Worm (Caenorhabditis elegans): ENCODE data around the gene lron-4.
A peak's percentile ranks its signal among the peaks of the same experiment; 100 is the strongest.

lron-4 gene

DNA sequence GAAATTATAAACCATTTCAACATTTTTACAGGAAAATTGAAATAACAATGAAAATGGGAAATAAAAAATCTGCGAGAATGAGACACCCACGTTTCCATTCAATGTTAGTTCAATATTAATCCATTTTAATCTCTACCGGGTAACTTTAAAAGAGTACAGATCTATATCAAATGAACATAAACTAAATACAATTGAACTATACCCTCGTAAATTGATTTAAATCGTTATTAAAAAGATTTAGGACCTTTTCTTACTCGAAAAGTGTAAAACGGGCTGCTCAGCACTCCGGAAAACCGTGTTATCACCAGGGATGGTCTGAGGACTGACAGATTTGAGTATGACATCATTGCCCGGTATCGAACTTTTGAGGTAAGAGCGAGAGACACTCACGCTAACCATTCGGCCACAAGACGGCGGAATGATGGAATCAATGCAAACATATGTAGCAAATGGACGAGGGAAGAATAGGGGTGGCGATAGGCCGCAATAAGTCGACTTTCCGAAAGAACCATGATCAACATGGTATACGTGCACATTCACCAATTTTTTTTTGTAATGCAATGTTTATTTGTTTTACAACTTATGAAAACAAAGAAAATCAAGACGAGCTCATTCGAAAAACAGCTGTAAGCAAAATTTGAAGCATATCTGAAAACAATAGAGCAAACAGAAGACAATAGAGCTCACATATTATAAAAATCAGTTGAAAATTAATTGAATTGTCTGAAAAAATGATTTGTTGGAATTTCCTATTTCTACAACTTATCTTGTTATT is 4.9 kb downstream of the lron-4 start, which contains the start of the genes chst-1 and C41C4.9 (continued):
- TF ChIP-seq gmeb-1 (tag; optimal IDR thresholded peaks at IDR 0.05) (peak; percentile 60), elt-3 (tag; optimal IDR thresholded peaks at IDR 0.05) (no peak), nhr-10 (tag; optimal IDR thresholded peaks at IDR 0.05) (no peak), unc-39 (tag; optimal IDR thresholded peaks at IDR 0.05) (no peak), sem-4 (tag; optimal IDR thresholded peaks at IDR 0.05) (peak; percentile 10), dmd-4 (tag; optimal IDR thresholded peaks at IDR 0.05) (no peak)

DNA sequence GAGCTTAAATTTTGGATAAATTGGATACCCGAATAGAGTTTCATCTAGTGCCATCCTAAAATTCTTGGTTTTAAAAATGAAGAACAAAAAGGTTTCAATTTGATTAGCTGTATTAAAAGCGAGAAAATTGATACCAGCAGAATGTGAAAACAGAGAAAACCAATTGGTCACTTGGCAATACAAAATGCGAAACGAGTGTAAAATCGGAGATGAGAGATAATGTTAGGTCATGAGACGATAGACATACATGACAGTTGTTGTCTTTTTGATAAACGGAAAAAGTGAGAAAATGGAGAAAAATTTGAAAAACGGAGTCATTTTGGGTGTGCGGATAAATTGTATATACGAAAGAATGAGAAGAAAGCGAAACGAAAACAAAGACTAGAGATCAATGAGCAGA is 7.0 kb downstream of the lron-4 start, which contains the start of gene sfxn-5:
sfxn-5 (minus strand) TSS at position 55 of the 400 bp plus-strand sequence.
- TF ChIP-seq skn-1 (tag; optimal IDR thresholded peaks at IDR 0.05), result peak; percentile 4
- peak in 1 of 2 experiments; percentile 45 for TF ChIP-seq lsy-2 (tag; optimal IDR thresholded peaks at IDR 0.05)
- TF ChIP-seq blmp-1 (tag; optimal IDR thresholded peaks at IDR 0.05; ENCODE audit: insufficient read depth), result peak; percentile 42
- peak; percentile 33 for TF ChIP-seq F13H6.1 (tag; optimal IDR thresholded peaks at IDR 0.05)
- peak; percentile 10 for TF ChIP-seq crh-2 (tag; optimal IDR thresholded peaks at IDR 0.05)
- peak; percentile 38 for TF ChIP-seq C34F6.9 (tag; optimal IDR thresholded peaks at IDR 0.05)
- TF ChIP-seq fos-1 (tag; optimal IDR thresholded peaks at IDR 0.05), result peak; percentile 74
- TF ChIP-seq nhr-21 (tag; optimal IDR thresholded peaks at IDR 0.05), result no peak
- TF ChIP-seq ceh-16 (tag; optimal IDR thresholded peaks at IDR 0.05), result no peak
- TF ChIP-seq nhr-129 (tag; optimal IDR thresholded peaks at IDR 0.05), result peak; percentile 40
- TF ChIP-seq gmeb-1 (tag; optimal IDR thresholded peaks at IDR 0.05), result no peak
- TF ChIP-seq sma-9 (GFP tag; optimal IDR thresholded peaks at IDR 0.05), result peak; percentile 34
- TF ChIP-seq sma-9 (tag; optimal IDR thresholded peaks at IDR 0.05), result no peak
- TF ChIP-seq unc-39 (tag; optimal IDR thresholded peaks at IDR 0.05), result no peak

DNA sequence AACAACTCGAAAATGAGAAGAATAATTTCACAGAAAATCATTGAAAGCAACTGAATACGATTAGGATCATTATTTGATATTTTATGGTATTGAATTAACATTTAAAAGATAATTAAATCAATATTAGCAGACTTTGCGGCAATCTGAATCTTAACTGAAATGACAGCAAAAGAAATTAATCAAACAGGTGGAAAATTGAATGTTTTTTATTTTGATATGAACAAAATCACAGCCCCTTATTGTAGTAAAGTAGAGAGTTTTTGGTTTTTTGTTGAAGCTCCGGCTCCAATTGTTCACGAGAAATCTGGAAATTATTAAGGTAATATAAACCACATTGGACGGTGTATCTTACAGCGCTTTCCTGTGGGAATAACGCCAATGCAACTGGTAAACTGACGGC is 9.9 kb downstream of the lron-4 start, which contains the start of gene sre-2:
sre-2 (minus strand) TSS at position 101 of the 400 bp plus-strand sequence.
- TF ChIP-seq nhr-237 (tag; optimal IDR thresholded peaks at IDR 0.05) (no peak), blmp-1 (tag; optimal IDR thresholded peaks at IDR 0.05; ENCODE audit: insufficient read depth) (no peak), sma-9 (GFP tag; optimal IDR thresholded peaks at IDR 0.05) (no peak), sma-9 (tag; optimal IDR thresholded peaks at IDR 0.05) (no peak), nhr-23 (tag; optimal IDR thresholded peaks at IDR 0.05) (no peak), fos-1 (tag; optimal IDR thresholded peaks at IDR 0.05) (no peak), snpc-4 (tag; optimal IDR thresholded peaks at IDR 0.05) (no peak), elt-1 (tag; optimal IDR thresholded peaks at IDR 0.05) (no peak), lsy-2 (tag; optimal IDR thresholded peaks at IDR 0.05) (no peak), nhr-11 (tag; optimal IDR thresholded peaks at IDR 0.05) (no peak), crh-2 (tag; optimal IDR thresholded peaks at IDR 0.05) (no peak), nhr-10 (tag; optimal IDR thresholded peaks at IDR 0.05) (no peak), mab-5 (tag; optimal IDR thresholded peaks at IDR 0.05) (no peak), lin-11 (tag; optimal IDR thresholded peaks at IDR 0.05) (no peak), unc-62 (GFP tag; optimal IDR thresholded peaks at IDR 0.05) (no peak), nhr-77 (tag; optimal IDR thresholded peaks at IDR 0.05) (no peak), elt-3 (tag; optimal IDR thresholded peaks at IDR 0.05) (no peak), ztf-11 (tag; optimal IDR thresholded peaks at IDR 0.05) (no peak), ZK546.5 (tag; optimal IDR thresholded peaks at IDR 0.05) (no peak)

DNA sequence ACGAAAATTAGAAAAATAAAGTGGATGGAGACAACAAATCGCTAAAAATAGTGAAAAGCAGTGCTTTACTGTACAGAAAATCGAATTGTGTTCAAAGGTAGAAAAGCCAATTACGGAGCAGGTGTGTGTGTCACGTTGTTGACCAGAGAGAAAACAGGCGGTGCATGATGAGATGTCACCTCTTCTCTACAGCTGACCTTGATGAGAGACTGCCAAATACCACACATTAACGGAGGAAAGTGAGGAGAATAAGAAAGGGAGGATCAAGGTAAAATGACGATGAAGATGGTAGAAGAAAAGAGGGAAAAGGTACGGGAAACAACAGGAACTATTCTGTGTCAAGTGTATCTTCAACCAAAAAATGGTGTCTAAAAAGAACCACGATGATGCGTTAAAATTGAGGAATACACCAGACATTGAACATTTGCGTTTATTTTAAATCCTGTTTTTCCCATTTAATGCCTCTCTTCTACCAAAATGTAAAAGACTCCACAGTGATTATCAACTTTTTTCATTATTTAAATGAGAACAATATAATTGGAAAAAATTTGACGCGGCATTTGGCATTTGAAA is 12.7 kb downstream of the lron-4 start:
- no peak for TF ChIP-seq sma-9 (GFP tag; optimal IDR thresholded peaks at IDR 0.05)
- TF ChIP-seq sma-9 (tag; optimal IDR thresholded peaks at IDR 0.05), result no peak
- TF ChIP-seq zag-1 (tag; optimal IDR thresholded peaks at IDR 0.05), result no peak
- no peak for TF ChIP-seq lin-11 (tag; optimal IDR thresholded peaks at IDR 0.05)
- peak; percentile 52 for TF ChIP-seq nhr-129 (tag; optimal IDR thresholded peaks at IDR 0.05)
- TF ChIP-seq nhr-25 (tag; optimal IDR thresholded peaks at IDR 0.05), result peak; percentile 78

DNA sequence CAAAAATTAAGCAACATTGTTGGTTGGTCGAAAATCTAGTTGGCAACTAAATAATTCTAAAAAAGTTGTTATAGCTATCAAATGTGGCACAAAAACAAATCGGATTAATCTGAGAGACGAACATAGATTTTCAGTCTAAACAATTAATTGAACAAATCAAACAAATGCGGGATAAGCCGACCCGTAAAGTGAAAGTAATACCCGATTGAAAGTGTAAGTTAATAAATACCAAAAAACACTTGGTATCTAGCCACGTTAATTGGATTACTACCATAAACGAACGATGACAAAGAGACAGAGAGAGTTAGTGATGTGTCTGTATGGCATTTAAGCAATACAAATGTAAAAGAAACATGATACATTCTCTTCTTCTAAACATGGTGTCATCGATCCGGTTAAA is 18.0 kb downstream of the lron-4 start:
- TF ChIP-seq fos-1 (tag; optimal IDR thresholded peaks at IDR 0.05) (no peak), blmp-1 (tag; optimal IDR thresholded peaks at IDR 0.05; ENCODE audit: insufficient read depth) (peak; percentile 68)

Data from whole organism, L2 larva.